Worm (Caenorhabditis elegans) whole organism, L4 larva: ENCODE measurements around the gene cosa-1.
A peak's percentile ranks its signal among the peaks of the same experiment; 100 is the strongest.

Source experiments
- F44E2.7 ChIP-seq: fragments of 200-800 bp; sonication (Bioruptor generic); IDR thresholded peaks from 2 replicates; pipeline ENCODE4 v2.1.2; 2022; ENCODE audit warnings: missing genetic modification characterization, missing compliant biosample characterization
- Y5F2A.4 ChIP-seq: fragments of 200-800 bp; sonication (Bioruptor generic); optimal IDR thresholded peaks from 2 replicates; lab custom pipeline; 2018; ENCODE audit warnings: mild to moderate bottlenecking, missing genetic modification characterization, missing compliant biosample characterization
- ZK546.5 ChIP-seq, 2 experiments: sonication (generic microtip); optimal IDR thresholded peaks; 2 replicates each; lab custom pipeline; 2017; ENCODE audit warnings: missing biosample characterization in 2 of 2, missing genetic modification characterization in 2 of 2
- aha-1 ChIP-seq: fragments of 150-350 bp; peaks from one replicate; lab custom pipeline; 2014; ENCODE audit warnings: missing biosample characterization, missing genetic modification characterization
- attf-4 ChIP-seq: sonication (generic microtip); optimal IDR thresholded peaks from 3 replicates; lab custom pipeline; 2017; ENCODE audit warnings: missing biosample characterization, missing genetic modification characterization
- ceh-62 ChIP-seq: sonication (generic microtip); optimal IDR thresholded peaks from 2 replicates; lab custom pipeline; 2017; ENCODE audit warnings: missing biosample characterization, missing genetic modification characterization
- cey-2 ChIP-seq: sonication (generic microtip); optimal IDR thresholded peaks from 3 replicates; lab custom pipeline; 2017; ENCODE audit warnings: missing genetic modification characterization, mild to moderate bottlenecking, missing compliant biosample characterization, antibody characterized with exemption, borderline replicate concordance; ENCODE audit not compliant: insufficient read depth
- daf-8 ChIP-seq: fragments of 200-800 bp; sonication (Bioruptor generic); IDR thresholded peaks from 2 replicates; pipeline ENCODE4 v1.3.6; 2022; ENCODE audit warnings: missing genetic modification characterization, missing compliant biosample characterization
- dmd-6 ChIP-seq: fragments of 200-800 bp; sonication (Bioruptor generic); IDR thresholded peaks from 2 replicates; pipeline ENCODE4 v1.3.6; 2022; ENCODE audit warnings: missing genetic modification reagents, missing genetic modification characterization, missing compliant biosample characterization
- dpl-1 ChIP-seq: fragments of 150-350 bp; optimal IDR thresholded peaks from 2 replicates; lab custom pipeline; 2014; ENCODE audit warnings: missing biosample characterization, missing genetic modification reagents, missing genetic modification characterization
- duxl-1 ChIP-seq: sonication (generic microtip); optimal IDR thresholded peaks from 2 replicates; lab custom pipeline; 2016; ENCODE audit warnings: mild to moderate bottlenecking, missing genetic modification characterization, moderate library complexity, missing compliant biosample characterization; ENCODE audit not compliant: poor library complexity
- dve-1 ChIP-seq: sonication (generic microtip); optimal IDR thresholded peaks from 2 replicates; lab custom pipeline; 2017; ENCODE audit warnings: antibody characterized with exemption, mild to moderate bottlenecking, missing genetic modification characterization, missing compliant biosample characterization; ENCODE audit not compliant: insufficient read depth
- egl-43 ChIP-seq: fragments of 200-800 bp; sonication (Bioruptor generic); IDR thresholded peaks from 2 replicates; pipeline ENCODE4 v1.3.6; 2022; ENCODE audit warnings: missing genetic modification reagents, missing genetic modification characterization, missing compliant biosample characterization
- fos-1 ChIP-seq: fragments of 150-350 bp; optimal IDR thresholded peaks from 2 replicates; lab custom pipeline; 2014; ENCODE audit warnings: missing biosample characterization, missing genetic modification characterization
- gei-8 ChIP-seq: fragments of 200-800 bp; sonication (Bioruptor generic); optimal IDR thresholded peaks from 2 replicates; lab custom pipeline; 2018; ENCODE audit warnings: mild to moderate bottlenecking, missing genetic modification characterization, missing compliant biosample characterization
- hlh-30 ChIP-seq: sonication (generic microtip); optimal IDR thresholded peaks from 2 replicates; lab custom pipeline; 2017; ENCODE audit warnings: antibody characterized with exemption, mild to moderate bottlenecking, missing genetic modification characterization, missing compliant biosample characterization; ENCODE audit not compliant: insufficient read depth
- jun-1 ChIP-seq: fragments of 150-350 bp; optimal IDR thresholded peaks from 2 replicates; lab custom pipeline; 2014; ENCODE audit warnings: missing biosample characterization, missing genetic modification reagents, missing genetic modification characterization
- lin-1 ChIP-seq: fragments of 200-800 bp; sonication (Bioruptor generic); IDR thresholded peaks from 2 replicates; pipeline ENCODE4 v1.3.6; 2022; ENCODE audit warnings: missing genetic modification reagents, missing genetic modification characterization, missing compliant biosample characterization
- lin-15B ChIP-seq: fragments of 150-350 bp; sonication (generic microtip); optimal IDR thresholded peaks from 3 replicates; lab custom pipeline; 2014; ENCODE audit warnings: missing biosample characterization, missing genetic modification characterization
- madf-5 ChIP-seq, 2 experiments: fragments of 200-800 bp; sonication (Bioruptor generic); IDR thresholded peaks; 2 replicates each; pipeline ENCODE4 v1.3.6; 2022; ENCODE audit warnings: missing compliant biosample characterization in 2 of 2, missing genetic modification characterization in 2 of 2
- madf-9 ChIP-seq: fragments of 200-800 bp; sonication (Bioruptor generic); conservative IDR thresholded peaks from 2 replicates; pipeline ENCODE4 v1.3.6; 2022; ENCODE audit warnings: missing genetic modification reagents, missing genetic modification characterization, missing compliant biosample characterization
- mdl-1 ChIP-seq, 2 experiments: fragments of 150-350 bp in 1 of 2; sonication (generic microtip) in 1 of 2; optimal IDR thresholded peaks; 2 replicates each; lab custom pipeline; 2014 to 2017; ENCODE audit warnings: missing biosample characterization in 2 of 2, missing genetic modification characterization in 2 of 2
- mes-2 ChIP-seq: sonication (generic microtip); optimal IDR thresholded peaks from 2 replicates; lab custom pipeline; 2016; ENCODE audit warnings: missing genotype, mild to moderate bottlenecking, missing genetic modification characterization, missing compliant biosample characterization; ENCODE audit not compliant: poor library complexity, severe bottlenecking
- nhr-10 ChIP-seq: fragments of 150-350 bp; optimal IDR thresholded peaks from 2 replicates; lab custom pipeline; 2014; ENCODE audit warnings: missing biosample characterization, missing genetic modification characterization
- nhr-111 ChIP-seq: fragments of 200-800 bp; sonication (Bioruptor generic); optimal IDR thresholded peaks from 2 replicates; lab custom pipeline; 2018; ENCODE audit warnings: mild to moderate bottlenecking, missing genetic modification characterization, missing compliant biosample characterization
- nhr-237 ChIP-seq: sonication (generic microtip); optimal IDR thresholded peaks from 2 replicates; lab custom pipeline; 2017; ENCODE audit warnings: missing biosample characterization, missing genetic modification characterization
- nhr-28 ChIP-seq: fragments of 150-350 bp; optimal IDR thresholded peaks from 2 replicates; lab custom pipeline; 2014; ENCODE audit warnings: missing biosample characterization, missing genetic modification characterization
- nhr-42 ChIP-seq: fragments of 200-800 bp; sonication (Bioruptor generic); IDR thresholded peaks from 2 replicates; pipeline ENCODE4 v1.3.6; 2022; ENCODE audit warnings: missing genetic modification characterization, missing compliant biosample characterization
- php-3 ChIP-seq: fragments of 200-800 bp; sonication (Bioruptor generic); IDR thresholded peaks from 2 replicates; pipeline ENCODE4 v1.3.6; 2022; ENCODE audit warnings: missing genetic modification reagents, missing genetic modification characterization, missing compliant biosample characterization
- pqm-1 ChIP-seq: sonication (generic microtip); optimal IDR thresholded peaks from 2 replicates; lab custom pipeline; 2017; ENCODE audit warnings: missing biosample characterization, missing genetic modification characterization
- set-16 ChIP-seq: fragments of 200-800 bp; sonication (Bioruptor generic); IDR thresholded peaks from 2 replicates; pipeline ENCODE4 v1.3.6; 2022; ENCODE audit warnings: missing genetic modification reagents, missing genetic modification characterization, missing compliant biosample characterization
- snpc-1.2 ChIP-seq: fragments of 200-800 bp; sonication (Bioruptor generic); IDR thresholded peaks from 2 replicates; pipeline ENCODE4 v1.3.6; 2022; ENCODE audit warnings: missing genetic modification reagents, missing genetic modification characterization, missing compliant biosample characterization
- tag-97 ChIP-seq: fragments of 200-800 bp; sonication (Bioruptor generic); IDR thresholded peaks from 2 replicates; pipeline ENCODE4 v1.3.6; 2022; ENCODE audit warnings: missing genetic modification characterization, missing compliant biosample characterization
- unc-62 ChIP-seq, 3 experiments: fragments of 150-350 bp in 1 of 3; sonication (generic microtip); optimal IDR thresholded peaks in 2 of 3; peaks in 1 of 3; 1 replicate in 1 of 3; 2 replicates in 2 of 3; lab custom pipeline; 2014 to 2017; ENCODE audit warnings: missing biosample characterization in 3 of 3, missing genetic modification characterization in 3 of 3, missing genetic modification reagents in 3 of 3, missing genotype in 1 of 3
- vab-7 ChIP-seq: fragments of 200-800 bp; sonication (Bioruptor generic); IDR thresholded peaks from 2 replicates; pipeline ENCODE4 v1.3.6; 2022; ENCODE audit warnings: missing genetic modification reagents, missing genetic modification characterization, missing compliant biosample characterization
- zfp-3 ChIP-seq: fragments of 200-800 bp; sonication (Bioruptor generic); conservative IDR thresholded peaks from 2 replicates; pipeline ENCODE4 v1.3.6; 2022; ENCODE audit warnings: missing genetic modification reagents, missing genetic modification characterization, missing compliant biosample characterization
- ztf-7 ChIP-seq: fragments of 150-350 bp; optimal IDR thresholded peaks from 2 replicates; lab custom pipeline; 2014; ENCODE audit warnings: missing biosample characterization, missing genetic modification characterization

Gene cosa-1

DNA sequence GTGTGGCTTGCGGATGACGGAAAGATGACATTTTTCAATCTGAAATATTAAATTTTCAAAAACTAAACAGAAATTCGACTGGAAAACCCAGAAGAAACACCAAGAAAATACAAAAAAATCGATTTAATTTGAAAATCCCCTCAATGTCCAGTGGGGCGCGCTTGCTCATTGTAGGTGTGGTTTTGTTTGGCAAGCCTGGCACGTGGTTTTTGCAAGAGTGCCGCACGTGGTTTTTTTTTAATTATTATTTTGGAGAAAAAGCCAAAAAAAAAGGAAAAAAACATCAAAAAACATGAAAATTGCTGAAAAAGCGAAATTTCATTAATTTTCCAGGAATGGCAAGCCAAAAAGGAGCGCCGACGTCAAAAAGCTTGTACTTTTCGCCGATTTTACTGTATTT is 42.7 kb downstream of the cosa-1 start, which contains the start of gene swsn-3 (continued):
- TF ChIP-seq tag-97 (GFP tag; lab: Robert Waterston, UW) (no peak), dve-1 (tag; lab: Kevin White, UChicago) (peak; percentile 86), vab-7 (GFP tag; lab: Robert Waterston, UW) (peak; percentile 74), madf-9 (GFP tag; lab: Robert Waterston, UW) (peak; percentile 50; the same call in 1 of the 2 replicates), hlh-30 (tag; lab: Kevin White, UChicago) (peak; percentile 87), pqm-1 (no peak), set-16 (GFP tag; lab: Robert Waterston, UW) (no peak), lin-1 (GFP tag; lab: Robert Waterston, UW) (no peak)

DNA sequence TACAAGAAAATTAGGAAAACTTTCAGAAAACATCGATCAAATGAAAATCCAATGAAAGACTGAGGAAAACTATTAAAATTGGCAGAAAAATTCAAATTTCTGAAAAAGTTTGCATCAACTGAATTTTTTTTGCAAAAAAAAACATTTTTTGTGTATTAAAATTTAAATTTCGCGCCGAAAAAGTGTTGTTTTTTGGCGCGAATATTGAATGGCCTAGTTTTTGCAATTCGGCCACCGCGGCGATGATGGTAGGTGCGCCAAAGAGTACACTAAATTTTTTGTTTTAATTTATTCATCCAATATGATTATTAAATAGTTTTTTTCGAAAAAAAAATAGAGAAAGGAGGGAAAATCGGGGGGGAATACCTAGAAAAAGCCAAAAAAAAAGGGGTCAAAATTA is 43.2 kb downstream of the cosa-1 start:
- TF ChIP-seq aha-1 (tag; lab: Kevin White, UChicago) (peak; percentile 78), gei-8 (GFP tag; lab: Kevin White, UChicago) (no peak), snpc-1.2 (GFP tag; lab: Robert Waterston, UW) (no peak), fos-1 (no peak), attf-4 (tag; lab: Kevin White, UChicago) (no peak), dpl-1 (GFP tag; lab: Kevin White, UChicago) (peak; percentile 10), F44E2.7 (GFP tag; lab: Robert Waterston, UW) (no peak), php-3 (GFP tag; lab: Robert Waterston, UW) (no peak), nhr-28 (no peak)

DNA sequence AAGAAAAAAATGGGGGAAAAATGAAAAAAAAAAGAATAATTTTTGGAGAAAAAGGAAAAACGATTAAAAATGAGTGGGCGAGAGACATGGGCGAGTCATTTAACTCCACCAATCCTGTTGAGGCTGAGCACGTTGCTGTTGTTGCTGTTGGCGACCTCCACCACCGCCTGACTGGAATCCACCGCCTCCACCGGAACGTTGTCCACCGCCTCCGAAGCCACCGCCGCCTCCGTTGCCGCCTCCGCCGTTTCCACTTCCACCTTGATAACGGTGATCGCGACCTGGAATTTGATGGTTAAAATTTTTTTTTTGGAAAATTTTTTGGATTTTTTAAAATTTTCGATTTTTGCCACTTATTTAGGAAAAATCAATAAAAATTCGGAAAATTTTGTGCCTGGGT is 44.8 kb downstream of the cosa-1 start:
- 0 out of 2 replicates have a peak, but pooled peaks have one; percentile 7 for TF ChIP-seq egl-43 (GFP tag; lab: Robert Waterston, UW)
- no peak for TF ChIP-seq ZK546.5 (tag; optimal IDR thresholded peaks at IDR 0.05; lab: Kevin White, UChicago)
- no peak for TF ChIP-seq cey-2 (tag; lab: Kevin White, UChicago)
- TF ChIP-seq daf-8 = no peak
- TF ChIP-seq duxl-1 (tag; lab: Kevin White, UChicago) = no peak
- no peak for TF ChIP-seq mes-2
- TF ChIP-seq nhr-237 (tag; lab: Kevin White, UChicago) = no peak
- TF ChIP-seq vab-7 (GFP tag; lab: Robert Waterston, UW) = no peak
- TF ChIP-seq set-16 (GFP tag; lab: Robert Waterston, UW) = peak; percentile 85
- no peak for TF ChIP-seq jun-1 (tag; lab: Kevin White, UChicago)
- TF ChIP-seq madf-5 (GFP tag; IDR thresholded peaks at IDR 0.05; lab: Robert Waterston, UW) = no peak
- TF ChIP-seq ceh-62 = no peak
- no peak for TF ChIP-seq nhr-111 (GFP tag; lab: Kevin White, UChicago)

DNA sequence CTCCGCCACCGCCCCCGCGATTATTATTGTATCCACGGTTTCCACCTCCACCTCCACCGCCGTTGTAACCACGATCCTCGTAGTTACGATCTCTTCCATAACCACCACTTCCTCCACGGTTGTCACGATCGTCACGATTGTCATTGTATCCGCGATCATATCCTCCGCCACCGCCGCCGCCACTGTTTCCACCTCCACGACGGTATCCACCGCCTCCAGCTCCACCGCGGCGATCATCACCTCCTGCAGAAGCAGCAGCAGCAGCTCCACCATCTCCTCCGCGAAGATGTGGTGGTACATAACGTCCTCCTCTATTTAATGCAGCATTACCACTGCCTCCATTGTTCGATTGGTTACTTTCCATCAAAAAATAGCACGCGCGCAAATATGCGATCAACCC is 52.7 kb downstream of the cosa-1 start, which contains the start of gene laf-1:
Gene laf-1 (minus strand): TSS at position 399 of the 400 bp plus-strand sequence.
- peak; percentile 87 for TF ChIP-seq set-16 (GFP tag; lab: Robert Waterston, UW)
- TF ChIP-seq unc-62 (GFP tag; optimal IDR thresholded peaks at IDR 0.05 in 1 of 2; lab: Kevin White, UChicago) = peak in 1 of 2 experiments; percentile 50
- no peak for TF ChIP-seq unc-62 (tag; optimal IDR thresholded peaks at IDR 0.05; lab: Kevin White, UChicago)
- TF ChIP-seq Y5F2A.4 (GFP tag; lab: Kevin White, UChicago) = no peak

DNA sequence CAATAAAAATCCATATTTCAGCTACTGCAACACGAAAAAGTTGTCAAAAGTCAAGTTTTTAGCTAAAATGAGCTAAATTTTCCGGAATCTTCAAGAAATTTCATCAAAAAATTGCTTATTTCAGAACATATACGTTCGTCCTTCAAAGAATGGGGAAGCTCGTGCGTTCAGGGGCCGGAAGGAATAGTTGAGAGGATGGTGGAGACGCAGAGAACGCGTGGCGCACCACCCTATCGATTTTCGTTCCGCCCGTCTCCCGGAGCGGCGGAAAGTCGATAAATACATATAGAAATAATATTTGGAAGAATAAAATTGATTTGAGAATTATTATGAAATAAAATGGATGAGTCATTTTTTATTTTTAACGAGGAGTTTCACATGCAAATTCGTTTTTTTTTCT is 54.4 kb downstream of the cosa-1 start:
- no peak for TF ChIP-seq zfp-3
- no peak for TF ChIP-seq nhr-111 (GFP tag; lab: Kevin White, UChicago)
- no peak for TF ChIP-seq ZK546.5 (tag; optimal IDR thresholded peaks at IDR 0.05; lab: Kevin White, UChicago)
- no peak for TF ChIP-seq dmd-6 (GFP tag; lab: Robert Waterston, UW)
- peak; percentile 5 to 8 for TF ChIP-seq mdl-1 (tag; optimal IDR thresholded peaks at IDR 0.05; lab: Kevin White, UChicago)
- TF ChIP-seq lin-1 (GFP tag; lab: Robert Waterston, UW) = no peak
- no peak for TF ChIP-seq nhr-42 (GFP tag; lab: Robert Waterston, UW)
- peak; percentile 38 for TF ChIP-seq hlh-30 (tag; lab: Kevin White, UChicago)
- no peak for TF ChIP-seq nhr-10 (tag; lab: Kevin White, UChicago)
- no peak for TF ChIP-seq lin-15B (tag; lab: Kevin White, UChicago)
- TF ChIP-seq daf-8 = no peak
- TF ChIP-seq ztf-7 (tag; lab: Kevin White, UChicago) = no peak
